Fruit fly (Drosophila melanogaster) whole organism, embryonic: ENCODE measurements around the gene CG6928.

Experiments used
- Asciz ChIP-seq: fragments of 200-800 bp; sonication (Bioruptor generic); optimal IDR thresholded peaks from 2 replicates; lab custom pipeline; 2017; ENCODE audit warnings: missing biosample characterization, mild to moderate bottlenecking, missing genetic modification characterization, missing genetic modification reagents
- Atf-2 ChIP-seq: fragments of 200-800 bp; sonication (Bioruptor generic); optimal IDR thresholded peaks from 2 replicates; lab custom pipeline; 2016; ENCODE audit warnings: missing biosample characterization, missing genetic modification characterization
- B-H1 ChIP-seq: fragments of 200-800 bp; sonication (Bioruptor generic); IDR thresholded peaks from 3 replicates; pipeline ENCODE4 v1.3.6; 2022; ENCODE audit warnings: missing biosample characterization, missing genetic modification characterization
- Bgb ChIP-seq: fragments of 200-800 bp; sonication (Bioruptor generic); IDR thresholded peaks from 2 replicates; pipeline ENCODE4 v1.3.6; 2022; ENCODE audit warnings: missing biosample characterization, missing genetic modification characterization; ENCODE audit not compliant: partially characterized antibody
- CG13287 ChIP-seq: fragments of 200-800 bp; sonication (Bioruptor generic); IDR thresholded peaks from 2 replicates; pipeline ENCODE4 v1.3.6; 2022; ENCODE audit warnings: missing biosample characterization, missing genetic modification characterization; ENCODE audit not compliant: partially characterized antibody
- CG14441 ChIP-seq: fragments of 200-800 bp; sonication (Bioruptor generic); IDR thresholded peaks from 2 replicates; pipeline ENCODE4 v1.3.6; 2022; ENCODE audit warnings: missing biosample characterization, missing genetic modification characterization
- CG14965 ChIP-seq: fragments of 200-800 bp; sonication (Bioruptor generic); optimal IDR thresholded peaks from 2 replicates; lab custom pipeline; 2016; ENCODE audit warnings: missing biosample characterization, missing genetic modification characterization, borderline replicate concordance
- CG15011 ChIP-seq: fragments of 200-800 bp; sonication (Bioruptor generic); optimal IDR thresholded peaks from 3 replicates; lab custom pipeline; 2018; ENCODE audit warnings: missing biosample characterization, mild to moderate bottlenecking, missing genetic modification characterization
- CG15073 ChIP-seq: fragments of 200-800 bp; sonication (Bioruptor generic); optimal IDR thresholded peaks from 2 replicates; lab custom pipeline; 2016; ENCODE audit warnings: missing biosample characterization, missing genetic modification characterization
- CG15479 ChIP-seq: fragments of 200-800 bp; sonication (Bioruptor generic); optimal IDR thresholded peaks from 3 replicates; lab custom pipeline; 2019; ENCODE audit warnings: missing biosample characterization, mild to moderate bottlenecking, missing genetic modification characterization, moderate library complexity
- CG18011 ChIP-seq: fragments of 200-800 bp; sonication (Bioruptor generic); optimal IDR thresholded peaks from 2 replicates; lab custom pipeline; 2017; ENCODE audit warnings: missing biosample characterization, missing genetic modification characterization, mild to moderate bottlenecking, moderate library complexity, missing genotype
- CG30403 ChIP-seq: fragments of 200-800 bp; sonication (Bioruptor generic); optimal IDR thresholded peaks from 3 replicates; lab custom pipeline; 2016; ENCODE audit warnings: missing biosample characterization, missing genetic modification characterization
- CG34224 ChIP-seq: fragments of 200-800 bp; sonication (Bioruptor generic); IDR thresholded peaks from 3 replicates; pipeline ENCODE4 v1.3.6; 2022; ENCODE audit warnings: missing biosample characterization, missing genetic modification characterization; ENCODE audit not compliant: partially characterized antibody
- CG34376 ChIP-seq: fragments of 200-800 bp; sonication (Bioruptor generic); optimal IDR thresholded peaks from 2 replicates; lab custom pipeline; 2018; ENCODE audit warnings: missing biosample characterization, mild to moderate bottlenecking, missing genetic modification characterization
- CG4328 ChIP-seq: fragments of 200-800 bp; sonication (Bioruptor generic); optimal IDR thresholded peaks from 3 replicates; lab custom pipeline; 2017; ENCODE audit warnings: missing biosample characterization, missing genetic modification reagents, missing genetic modification characterization
- CG6254 ChIP-seq: fragments of 200-800 bp; sonication (Bioruptor generic); optimal IDR thresholded peaks from 3 replicates; lab custom pipeline; 2017; ENCODE audit warnings: mild to moderate bottlenecking, missing biosample characterization, missing genetic modification reagents, missing genetic modification characterization
- CG6683 ChIP-seq: fragments of 200-800 bp; sonication (Bioruptor generic); optimal IDR thresholded peaks from 2 replicates; lab custom pipeline; 2017; ENCODE audit warnings: missing biosample characterization, mild to moderate bottlenecking, missing genetic modification characterization, missing genetic modification reagents
- CG6765 ChIP-seq: fragments of 200-800 bp; sonication (Bioruptor generic); optimal IDR thresholded peaks from 3 replicates; lab custom pipeline; 2017; ENCODE audit warnings: missing biosample characterization, mild to moderate bottlenecking, missing genetic modification characterization
- CG7357 ChIP-seq: fragments of 200-800 bp; sonication (Bioruptor generic); IDR thresholded peaks from 3 replicates; pipeline ENCODE4 v1.3.6; 2022; ENCODE audit warnings: missing biosample characterization, missing genetic modification characterization
- Dad ChIP-seq: fragments of 200-800 bp; sonication (Bioruptor generic); optimal IDR thresholded peaks from 3 replicates; lab custom pipeline; 2016; ENCODE audit warnings: missing biosample characterization, missing genetic modification characterization
- Ets97D ChIP-seq: fragments of 200-800 bp; sonication (Bioruptor generic); optimal IDR thresholded peaks from 3 replicates; lab custom pipeline; 2016; ENCODE audit warnings: missing biosample characterization, missing genetic modification characterization
- Fer1 ChIP-seq: fragments of 200-800 bp; sonication (Bioruptor generic); optimal IDR thresholded peaks from 2 replicates; lab custom pipeline; 2017; ENCODE audit warnings: missing biosample characterization, mild to moderate bottlenecking, missing genetic modification characterization
- Fer2 ChIP-seq: fragments of 200-800 bp; sonication (Bioruptor generic); optimal IDR thresholded peaks from 2 replicates; lab custom pipeline; 2018; ENCODE audit warnings: missing biosample characterization, mild to moderate bottlenecking, missing genetic modification characterization, moderate library complexity
- HLH3B ChIP-seq: fragments of 200-800 bp; sonication (Bioruptor generic); IDR thresholded peaks from 2 replicates; pipeline ENCODE4 v1.3.6; 2022; ENCODE audit warnings: missing biosample characterization, missing genetic modification characterization
- HLHmδ ChIP-seq: fragments of 200-800 bp; sonication (Bioruptor generic); optimal IDR thresholded peaks from 2 replicates; lab custom pipeline; 2018; ENCODE audit warnings: missing biosample characterization, mild to moderate bottlenecking, missing genetic modification characterization, moderate library complexity
- Hr78 ChIP-seq, 2 experiments: fragments of 200-800 bp in 1 of 2; fragments of >200 bp in 1 of 2; sonication (Bioruptor generic) in 1 of 2; optimal IDR thresholded peaks; 2 replicates each; lab custom pipeline; 2017 to 2019; ENCODE audit warnings: missing biosample characterization in 2 of 2, missing genetic modification characterization in 2 of 2, mild to moderate bottlenecking in 1 of 2, moderate library complexity in 1 of 2
- NC2α ChIP-seq: fragments of 200-800 bp; sonication (Bioruptor generic); optimal IDR thresholded peaks from 2 replicates; lab custom pipeline; 2016; ENCODE audit warnings: missing biosample characterization, missing genetic modification characterization
- Side ChIP-seq: fragments of 200-800 bp; sonication (Bioruptor generic); optimal IDR thresholded peaks from 2 replicates; lab custom pipeline; 2016; ENCODE audit warnings: missing biosample characterization, missing genetic modification characterization
- Ssrp ChIP-seq: fragments of 200-800 bp; sonication (Bioruptor generic); optimal IDR thresholded peaks from 2 replicates; lab custom pipeline; 2018; ENCODE audit warnings: missing biosample characterization, mild to moderate bottlenecking, missing genetic modification characterization, moderate library complexity
- Tbp ChIP-seq: fragments of >200 bp; optimal IDR thresholded peaks from 2 replicates; lab custom pipeline; 2018; ENCODE audit warnings: missing biosample characterization, missing genetic modification characterization
- Xbp1 ChIP-seq: fragments of 200-800 bp; sonication (Bioruptor generic); optimal IDR thresholded peaks from 3 replicates; lab custom pipeline; 2016; ENCODE audit warnings: missing biosample characterization, mild to moderate bottlenecking, missing genetic modification characterization
- ase ChIP-seq: fragments of 200-800 bp; sonication (Bioruptor generic); IDR thresholded peaks from 3 replicates; pipeline ENCODE4 v1.3.6; 2022; ENCODE audit warnings: missing biosample characterization, missing genetic modification characterization
- bab2 ChIP-seq: fragments of 200-800 bp; sonication (Bioruptor generic); optimal IDR thresholded peaks from 2 replicates; lab custom pipeline; 2016; ENCODE audit warnings: missing biosample characterization, missing genetic modification characterization
- bsh ChIP-seq, 2 experiments: fragments of 200-800 bp; sonication (Bioruptor generic); optimal IDR thresholded peaks; 2 replicates each; lab custom pipeline; 2017 to 2018; ENCODE audit warnings: mild to moderate bottlenecking in 2 of 2, missing biosample characterization in 2 of 2, missing genetic modification characterization in 2 of 2, moderate library complexity in 1 of 2
- chinmo ChIP-seq: fragments of 200-800 bp; sonication (Bioruptor generic); IDR thresholded peaks from 4 replicates; pipeline ENCODE4 v1.3.6; 2022; ENCODE audit warnings: missing biosample characterization, missing genetic modification characterization; ENCODE audit not compliant: partially characterized antibody
- fru ChIP-seq: fragments of >200 bp; optimal IDR thresholded peaks from 2 replicates; lab custom pipeline; 2017
- gcm ChIP-seq: fragments of 200-800 bp; sonication (Bioruptor generic); optimal IDR thresholded peaks from 2 replicates; lab custom pipeline; 2019; ENCODE audit warnings: missing biosample characterization, mild to moderate bottlenecking, missing genetic modification characterization, moderate library complexity
- gfzf ChIP-seq: fragments of 200-800 bp; sonication (Bioruptor generic); optimal IDR thresholded peaks from 2 replicates; lab custom pipeline; 2016; ENCODE audit warnings: missing biosample characterization, mild to moderate bottlenecking, missing genetic modification characterization, moderate library complexity
- gsb-n ChIP-seq: fragments of 200-800 bp; sonication (Bioruptor generic); optimal IDR thresholded peaks from 3 replicates; lab custom pipeline; 2018; ENCODE audit warnings: missing biosample characterization, mild to moderate bottlenecking, missing genetic modification characterization
- hbn ChIP-seq: fragments of 200-800 bp; sonication (Bioruptor generic); IDR thresholded peaks from 2 replicates; pipeline ENCODE4 v1.3.6; 2022; ENCODE audit warnings: missing biosample characterization, missing genetic modification characterization; ENCODE audit not compliant: partially characterized antibody
- hth ChIP-seq: fragments of >200 bp; optimal IDR thresholded peaks from 2 replicates; lab custom pipeline; 2017; ENCODE audit warnings: inconsistent platforms
- knrl ChIP-seq: fragments of 200-800 bp; sonication (Bioruptor generic); IDR thresholded peaks from 3 replicates; pipeline ENCODE4 v1.3.6; 2022; ENCODE audit warnings: missing biosample characterization, missing genetic modification characterization; ENCODE audit not compliant: partially characterized antibody
- mirr ChIP-seq: fragments of 200-800 bp; sonication (Bioruptor generic); optimal IDR thresholded peaks from 3 replicates; lab custom pipeline; 2018; ENCODE audit warnings: missing biosample characterization, mild to moderate bottlenecking, missing genetic modification characterization
- pho ChIP-seq: fragments of 200-800 bp; sonication (Bioruptor generic); optimal IDR thresholded peaks from 2 replicates; lab custom pipeline; 2016; ENCODE audit warnings: missing biosample characterization, missing genetic modification characterization
- pros ChIP-seq: fragments of 200-800 bp; sonication (Bioruptor generic); optimal IDR thresholded peaks from 3 replicates; lab custom pipeline; 2019; ENCODE audit warnings: missing biosample characterization, mild to moderate bottlenecking, missing genetic modification characterization, moderate library complexity
- ssp ChIP-seq: fragments of 200-800 bp; sonication (Bioruptor generic); IDR thresholded peaks from 2 replicates; pipeline ENCODE4 v1.3.6; 2022; ENCODE audit warnings: missing biosample characterization, missing genetic modification characterization
- tio ChIP-seq: fragments of 200-800 bp; sonication (Bioruptor generic); optimal IDR thresholded peaks from 2 replicates; lab custom pipeline; 2017; ENCODE audit warnings: missing biosample characterization, missing genetic modification characterization, inconsistent platforms
- vnd ChIP-seq: fragments of 200-800 bp; sonication (Bioruptor generic); IDR thresholded peaks from 3 replicates; pipeline ENCODE4 v1.3.6; 2022; ENCODE audit warnings: missing biosample characterization, missing genetic modification characterization; ENCODE audit not compliant: partially characterized antibody
- zen ChIP-seq: fragments of 200-800 bp; sonication (Bioruptor generic); optimal IDR thresholded peaks from 3 replicates; lab custom pipeline; 2018; ENCODE audit warnings: missing biosample characterization, mild to moderate bottlenecking, missing genetic modification characterization, moderate library complexity
- zen2 ChIP-seq: fragments of 200-800 bp; sonication (Bioruptor generic); IDR thresholded peaks from 3 replicates; pipeline ENCODE4 v1.3.6; 2022; ENCODE audit warnings: missing biosample characterization, missing genetic modification characterization; ENCODE audit not compliant: partially characterized antibody

The CG6928 gene

DNA sequence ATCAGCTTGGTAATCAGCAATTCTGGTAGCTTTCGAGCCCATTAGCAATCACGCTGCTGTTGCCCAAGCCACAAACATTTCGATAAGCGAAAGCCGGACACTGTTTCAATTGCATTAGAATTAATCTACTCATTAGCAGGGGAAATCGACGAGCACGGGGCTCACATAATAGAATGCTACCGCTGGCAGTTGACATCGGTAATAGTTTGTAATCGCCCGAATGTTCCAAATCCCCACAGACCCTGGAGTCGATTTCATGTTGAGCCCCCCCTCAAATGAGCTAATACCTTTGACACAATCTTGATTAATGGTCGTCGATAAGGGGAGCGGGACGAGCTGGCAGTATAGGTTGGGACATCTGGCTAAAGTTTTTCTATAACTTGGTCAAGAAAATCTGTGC, 54.6 kb downstream of the CG6928 start (continued):
- TF ChIP-seq Bgb (no peak), vnd (GFP tag; lab: Robert Waterston, UW) (no peak), zen (tag; lab: Kevin White, UChicago) (no peak), CG13287 (GFP tag; lab: Robert Waterston, UW) (no peak), CG15011 (GFP tag; lab: Kevin White, UChicago) (no peak), NC2α (GFP tag; lab: Kevin White, UChicago) (no peak), pros (GFP tag; lab: Kevin White, UChicago) (no peak), HLHmδ (GFP tag; lab: Kevin White, UChicago) (no peak), Dad (GFP tag; lab: Kevin White, UChicago) (no peak), CG7357 (GFP tag; lab: Robert Waterston, UW) (no peak), Fer2 (tag; lab: Kevin White, UChicago) (no peak), Hr78 (GFP tag; optimal IDR thresholded peaks at IDR 0.05; lab: Kevin White, UChicago) (peak in 1 of 2 experiments; percentile 35), Fer1 (GFP tag; lab: Kevin White, UChicago) (peak; percentile 1), pho (GFP tag; lab: Kevin White, UChicago) (no peak), CG18011 (GFP tag; lab: Kevin White, UChicago) (no peak), zen2 (no peak), bab2 (GFP tag; lab: Kevin White, UChicago) (no peak), CG14441 (GFP tag; lab: Robert Waterston, UW) (peak; percentile 28; the same call in 1 of the 2 replicates), ssp (GFP tag; lab: Robert Waterston, UW) (no peak), CG34376 (GFP tag; lab: Kevin White, UChicago) (peak; percentile 38), CG15073 (GFP tag; lab: Kevin White, UChicago) (no peak), CG6765 (GFP tag; lab: Kevin White, UChicago) (no peak), Ets97D (GFP tag; lab: Kevin White, UChicago) (no peak), CG6254 (GFP tag; lab: Kevin White, UChicago) (no peak), bsh (GFP tag; optimal IDR thresholded peaks at IDR 0.05; lab: Kevin White, UChicago) (no peak), Xbp1 (GFP tag; lab: Kevin White, UChicago) (no peak), Ssrp (tag; lab: Kevin White, UChicago) (no peak), CG30403 (GFP tag; lab: Kevin White, UChicago) (no peak), B-H1 (no peak), Tbp (GFP tag; lab: Kevin White, UChicago) (no peak), Atf-2 (GFP tag; lab: Kevin White, UChicago) (no peak), hbn (no peak), gfzf (GFP tag; lab: Kevin White, UChicago) (no peak), HLH3B (GFP tag; lab: Robert Waterston, UW) (no peak), knrl (GFP tag; lab: Robert Waterston, UW) (no peak), CG15479 (GFP tag; lab: Kevin White, UChicago) (no peak), CG4328 (GFP tag; lab: Kevin White, UChicago) (no peak), Side (GFP tag; lab: Kevin White, UChicago) (no peak), Asciz (GFP tag; lab: Kevin White, UChicago) (no peak), chinmo (peak; percentile 72; the same call in 1 of the 4 replicates), gsb-n (tag; lab: Kevin White, UChicago) (no peak), ase (GFP tag; lab: Robert Waterston, UW) (no peak), CG6683 (no peak), tio (GFP tag; lab: Kevin White, UChicago) (no peak), gcm (GFP tag; lab: Kevin White, UChicago) (no peak), mirr (GFP tag; lab: Kevin White, UChicago) (peak; percentile 76), fru (lab: Kevin White, UChicago) (no peak), CG34224 (GFP tag; lab: Robert Waterston, UW) (no peak), CG14965 (GFP tag; lab: Kevin White, UChicago) (no peak), hth (lab: Kevin White, UChicago) (no peak)
